Worm (Caenorhabditis elegans) whole organism, early embryonic: ENCODE data around the gene erg-28.

Experiments
- B0310.2 ChIP-seq: sonication (generic microtip); optimal IDR thresholded peaks from 2 replicates; lab custom pipeline; 2016; ENCODE audit warnings: mild to moderate bottlenecking, missing genetic modification characterization, missing compliant biosample characterization
- F13C5.2 ChIP-seq: sonication (generic microtip); optimal IDR thresholded peaks from 2 replicates; lab custom pipeline; 2017; ENCODE audit warnings: mild to moderate bottlenecking, missing genetic modification characterization, inconsistent platforms, missing compliant biosample characterization
- ama-1 ChIP-seq: fragments of 150-350 bp; optimal IDR thresholded peaks from 2 replicates; lab custom pipeline; 2014
- flt-1 ChIP-seq: fragments of 200-800 bp; sonication (Bioruptor generic); IDR thresholded peaks from 2 replicates; pipeline ENCODE4 v1.3.6; 2022; ENCODE audit warnings: missing genetic modification characterization, missing compliant biosample characterization
- hnd-1 ChIP-seq: sonication (generic microtip); optimal IDR thresholded peaks from 2 replicates; lab custom pipeline; 2016; ENCODE audit warnings: missing genetic modification characterization, missing compliant biosample characterization
- pes-1 ChIP-seq: fragments of 200-800 bp; sonication (Bioruptor generic); IDR thresholded peaks from 2 replicates; pipeline ENCODE4 v1.3.6; 2022; ENCODE audit warnings: missing genetic modification reagents, missing genetic modification characterization, missing compliant biosample characterization

DNA sequence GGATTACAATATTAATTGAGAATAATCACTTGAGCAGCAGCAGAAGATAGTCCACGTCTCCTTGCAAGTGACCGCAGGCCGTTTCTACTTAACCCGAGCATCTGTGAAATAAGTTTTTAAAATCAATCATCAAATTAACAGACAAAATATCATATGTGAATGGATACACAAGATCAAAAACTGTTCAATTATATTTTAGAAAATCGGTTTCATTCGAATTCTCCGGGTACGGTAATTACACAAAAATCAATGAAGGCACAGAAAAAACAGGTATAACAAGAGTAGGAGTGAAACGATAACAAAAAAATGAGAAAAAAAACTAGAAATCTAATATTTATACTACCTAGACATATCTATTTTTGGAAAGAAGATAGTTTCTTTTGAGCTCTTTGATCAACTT is 11.0 kb upstream of the erg-28 start, which contains the start of gene mma-1:
- TF ChIP-seq ama-1 (lab: Kevin White, UChicago) (no peak), flt-1 (no peak), pes-1 (GFP tag; lab: Robert Waterston, UW) (no peak), B0310.2 (no peak), F13C5.2 (tag; lab: Kevin White, UChicago) (no peak), hnd-1 (tag; lab: Kevin White, UChicago) (no peak)
